Worm (Caenorhabditis elegans): ENCODE measurements around the gene srx-7.

Gene srx-7

ce11 chrV:539040-539510, 20.9 kb upstream of the srx-7 start, which contains the start of gene nhr-155:
Gene nhr-155, plus strand, starts transcription at chrV:539460.
- TF ChIP-seq ztf-23 (GFP tag; IDR thresholded peaks at IDR 0.05) (no peak), T22C8.4 (GFP tag; IDR thresholded peaks at IDR 0.05) (no peak)

ce11 chrV:541470-541869, 18.5 kb upstream of the srx-7 start:
- TF ChIP-seq cog-1 (tag; optimal IDR thresholded peaks at IDR 0.05) (no peak), ztf-23 (GFP tag; IDR thresholded peaks at IDR 0.05) (no peak), klf-2 (GFP tag; conservative IDR thresholded peaks at IDR 0.05) (no peak), tab-1 (GFP tag; IDR thresholded peaks at IDR 0.05) (no peak), med-1 (GFP tag; optimal IDR thresholded peaks at IDR 0.05; ENCODE audit: insufficient read depth) (no peak), ref-1 (GFP tag; conservative IDR thresholded peaks at IDR 0.05) (no peak), T22C8.4 (GFP tag; IDR thresholded peaks at IDR 0.05) (no peak), ztf-29 (GFP tag; IDR thresholded peaks at IDR 0.05) (no peak), flt-1 (GFP tag; IDR thresholded peaks at IDR 0.05) (no peak)

- no peak for TF ChIP-seq klf-2 (GFP tag; conservative IDR thresholded peaks at IDR 0.05)
- no peak for TF ChIP-seq T22C8.4 (GFP tag; IDR thresholded peaks at IDR 0.05)
- no peak for TF ChIP-seq med-1 (GFP tag; optimal IDR thresholded peaks at IDR 0.05; ENCODE audit: insufficient read depth)
These were observed 16.8 kb upstream of the srx-7 start, which contains the start of gene C14C6.3 for ce11 chrV:543169-543568. Gene C14C6.3, plus strand, starts transcription at chrV:543469.

ce11 chrV:547980-548379, 12.0 kb upstream of the srx-7 start, which contains the start of gene C14C6.6:
Gene C14C6.6, minus strand, starts transcription at chrV:548080.
- TF ChIP-seq klf-2 (GFP tag; conservative IDR thresholded peaks at IDR 0.05) (no peak), ztf-29 (GFP tag; IDR thresholded peaks at IDR 0.05) (no peak), flt-1 (GFP tag; IDR thresholded peaks at IDR 0.05) (no peak), med-1 (GFP tag; optimal IDR thresholded peaks at IDR 0.05; ENCODE audit: insufficient read depth) (no peak), tab-1 (GFP tag; IDR thresholded peaks at IDR 0.05) (no peak), cog-1 (tag; optimal IDR thresholded peaks at IDR 0.05) (no peak), ztf-23 (GFP tag; IDR thresholded peaks at IDR 0.05) (no peak)

ce11 chrV:552406-552805, 7.6 kb upstream of the srx-7 start:
- TF ChIP-seq cog-1 (tag; optimal IDR thresholded peaks at IDR 0.05), result no peak
- TF ChIP-seq flt-1 (GFP tag; IDR thresholded peaks at IDR 0.05), result no peak
- no peak for TF ChIP-seq T22C8.4 (GFP tag; IDR thresholded peaks at IDR 0.05)
- no peak for TF ChIP-seq ztf-29 (GFP tag; IDR thresholded peaks at IDR 0.05)
- no peak for TF ChIP-seq med-1 (GFP tag; optimal IDR thresholded peaks at IDR 0.05; ENCODE audit: insufficient read depth)
- no peak for TF ChIP-seq klf-2 (GFP tag; conservative IDR thresholded peaks at IDR 0.05)
- TF ChIP-seq tab-1 (GFP tag; IDR thresholded peaks at IDR 0.05), result no peak
- TF ChIP-seq ref-1 (GFP tag; conservative IDR thresholded peaks at IDR 0.05), result no peak
- no peak for TF ChIP-seq ztf-23 (GFP tag; IDR thresholded peaks at IDR 0.05)

ce11 chrV:553067-553466, 6.9 kb upstream of the srx-7 start, which contains the start of gene C14C6.8:
Gene C14C6.8, minus strand, starts transcription at chrV:553167.
- no peak for TF ChIP-seq flt-1 (GFP tag; IDR thresholded peaks at IDR 0.05)
- TF ChIP-seq klf-2 (GFP tag; conservative IDR thresholded peaks at IDR 0.05), result no peak
- no peak for TF ChIP-seq tab-1 (GFP tag; IDR thresholded peaks at IDR 0.05)
- TF ChIP-seq med-1 (GFP tag; optimal IDR thresholded peaks at IDR 0.05; ENCODE audit: insufficient read depth), result no peak
- TF ChIP-seq T22C8.4 (GFP tag; IDR thresholded peaks at IDR 0.05), result no peak
- TF ChIP-seq ztf-29 (GFP tag; IDR thresholded peaks at IDR 0.05), result no peak
- no peak for TF ChIP-seq ztf-23 (GFP tag; IDR thresholded peaks at IDR 0.05)
- TF ChIP-seq ref-1 (GFP tag; conservative IDR thresholded peaks at IDR 0.05), result no peak
- TF ChIP-seq cog-1 (tag; optimal IDR thresholded peaks at IDR 0.05), result no peak

ce11 chrV:556055-556454, 3.9 kb upstream of the srx-7 start, which contains the start of gene srx-8:
Gene srx-8, minus strand, starts transcription at chrV:556155.
- TF ChIP-seq tab-1 (GFP tag; IDR thresholded peaks at IDR 0.05), result no peak
- no peak for TF ChIP-seq ref-1 (GFP tag; conservative IDR thresholded peaks at IDR 0.05)
- no peak for TF ChIP-seq klf-2 (GFP tag; conservative IDR thresholded peaks at IDR 0.05)
- no peak for TF ChIP-seq ztf-29 (GFP tag; IDR thresholded peaks at IDR 0.05)

ce11 chrV:562834-563233, 2.8 kb downstream of the srx-7 start, which contains the start of gene C14C6.2:
Gene C14C6.2, plus strand, starts transcription at chrV:563134.
- no peak for TF ChIP-seq med-1 (GFP tag; optimal IDR thresholded peaks at IDR 0.05; ENCODE audit: insufficient read depth)
- no peak for TF ChIP-seq klf-2 (GFP tag; conservative IDR thresholded peaks at IDR 0.05)
- TF ChIP-seq ref-1 (GFP tag; conservative IDR thresholded peaks at IDR 0.05), result no peak
- TF ChIP-seq ztf-29 (GFP tag; IDR thresholded peaks at IDR 0.05), result no peak
- TF ChIP-seq tab-1 (GFP tag; IDR thresholded peaks at IDR 0.05), result no peak
- TF ChIP-seq T22C8.4 (GFP tag; IDR thresholded peaks at IDR 0.05), result no peak
- no peak for TF ChIP-seq cog-1 (tag; optimal IDR thresholded peaks at IDR 0.05)
- no peak for TF ChIP-seq flt-1 (GFP tag; IDR thresholded peaks at IDR 0.05)
- no peak for TF ChIP-seq ztf-23 (GFP tag; IDR thresholded peaks at IDR 0.05)

ce11 chrV:565984-566383, 6.0 kb downstream of the srx-7 start, which contains the start of gene sri-73:
Gene sri-73, minus strand, starts transcription at chrV:566084.
- TF ChIP-seq med-1 (GFP tag; optimal IDR thresholded peaks at IDR 0.05; ENCODE audit: insufficient read depth), result no peak
- no peak for TF ChIP-seq ztf-29 (GFP tag; IDR thresholded peaks at IDR 0.05)
- TF ChIP-seq cog-1 (tag; optimal IDR thresholded peaks at IDR 0.05), result no peak
- no peak for TF ChIP-seq klf-2 (GFP tag; conservative IDR thresholded peaks at IDR 0.05)
- TF ChIP-seq T22C8.4 (GFP tag; IDR thresholded peaks at IDR 0.05), result no peak
- TF ChIP-seq ref-1 (GFP tag; conservative IDR thresholded peaks at IDR 0.05), result no peak
- no peak for TF ChIP-seq ztf-23 (GFP tag; IDR thresholded peaks at IDR 0.05)
- no peak for TF ChIP-seq tab-1 (GFP tag; IDR thresholded peaks at IDR 0.05)
- TF ChIP-seq flt-1 (GFP tag; IDR thresholded peaks at IDR 0.05), result no peak

- TF ChIP-seq klf-2 (GFP tag; conservative IDR thresholded peaks at IDR 0.05), result no peak
- TF ChIP-seq ztf-23 (GFP tag; IDR thresholded peaks at IDR 0.05), result no peak
- TF ChIP-seq med-1 (GFP tag; optimal IDR thresholded peaks at IDR 0.05; ENCODE audit: insufficient read depth), result no peak
- no peak for TF ChIP-seq flt-1 (GFP tag; IDR thresholded peaks at IDR 0.05)
- TF ChIP-seq ref-1 (GFP tag; conservative IDR thresholded peaks at IDR 0.05), result no peak
- no peak for TF ChIP-seq tab-1 (GFP tag; IDR thresholded peaks at IDR 0.05)
- no peak for TF ChIP-seq ztf-29 (GFP tag; IDR thresholded peaks at IDR 0.05)
- TF ChIP-seq T22C8.4 (GFP tag; IDR thresholded peaks at IDR 0.05), result no peak
- no peak for TF ChIP-seq cog-1 (tag; optimal IDR thresholded peaks at IDR 0.05)
These were observed 8.1 kb downstream of the srx-7 start, which contains the start of gene sri-72 for ce11 chrV:568105-568504. Gene sri-72, minus strand, starts transcription at chrV:568205.
